Worm (Caenorhabditis elegans) whole organism, L2 larva: Measurements from ENCODE around the gene nlf-1.

ENCODE experiments used
- aly-2 ChIP-seq: fragments of 150-350 bp; optimal IDR thresholded peaks from 2 replicates; lab custom pipeline; 2014; ENCODE audit warnings: missing biosample characterization, missing genetic modification characterization
- egl-27 ChIP-seq: sonication (generic microtip); optimal IDR thresholded peaks from 3 replicates; lab custom pipeline; 2017; ENCODE audit warnings: missing biosample characterization, missing genetic modification reagents, missing genetic modification characterization
- ztf-11 ChIP-seq: sonication (generic microtip); optimal IDR thresholded peaks from 2 replicates; lab custom pipeline; 2017; ENCODE audit warnings: missing biosample characterization, missing genetic modification characterization

DNA sequence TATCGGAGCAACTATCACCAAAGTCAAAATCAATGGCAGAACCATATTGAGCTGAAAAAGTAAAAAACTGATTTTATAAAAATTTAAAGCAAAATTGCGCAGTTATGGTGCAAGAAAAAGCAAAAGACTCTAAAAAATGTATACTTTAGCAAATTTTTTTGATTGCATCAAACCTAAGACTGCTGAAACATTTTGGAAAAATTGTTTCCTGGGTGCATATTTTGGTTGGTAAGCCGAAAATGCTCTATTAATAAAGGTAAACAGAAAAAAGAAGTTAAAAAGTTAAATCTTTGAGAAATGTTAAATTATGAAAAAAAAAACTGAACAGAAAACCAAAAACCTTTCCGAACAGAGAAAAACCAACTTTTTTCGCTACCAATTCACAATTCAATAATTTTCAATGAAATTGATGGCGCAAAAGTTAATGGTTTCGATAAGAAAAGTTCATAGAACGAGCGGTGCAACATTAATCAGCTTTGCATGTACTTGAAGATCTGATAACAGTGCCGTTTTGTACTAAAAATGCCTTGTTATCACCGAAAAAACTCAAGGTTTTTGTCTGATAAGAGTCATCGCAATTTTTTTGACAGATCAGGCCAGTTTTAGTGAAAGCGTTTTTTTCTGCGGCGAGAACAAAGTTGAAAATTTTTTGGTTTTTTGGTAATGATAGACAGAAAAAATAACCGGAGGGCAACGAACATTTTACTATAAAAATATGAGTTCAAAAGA lies 39.2 kb downstream of the nlf-1 start, which contains the start of gene abhd-3.2:
- TF ChIP-seq ztf-11 (tag; lab: Kevin White, UChicago), result no peak
- TF ChIP-seq aly-2 (tag; lab: Kevin White, UChicago), result no peak
- peak; percentile 67 for TF ChIP-seq egl-27 (tag; lab: Kevin White, UChicago)
